Fruit fly (Drosophila melanogaster): ENCODE data around the gene CG5768.

DNA sequence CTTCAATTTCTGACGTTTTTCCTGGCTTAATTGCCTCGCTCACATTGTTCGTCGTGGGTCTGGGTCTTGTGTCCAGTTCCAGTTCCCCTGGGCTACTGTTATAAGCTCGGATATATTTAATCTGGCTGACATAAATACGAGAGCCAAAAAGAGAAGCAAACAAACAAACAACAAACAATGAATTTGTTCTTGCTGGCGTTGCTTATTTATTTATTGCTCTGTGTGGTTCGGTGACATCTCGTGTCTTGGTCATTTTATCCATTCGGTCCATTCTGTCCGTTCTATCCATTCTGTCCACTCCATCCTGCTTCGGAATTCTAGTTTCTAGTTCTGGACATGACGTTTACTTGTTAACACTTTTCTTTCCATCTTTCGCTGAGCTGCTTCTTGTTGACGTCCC is 5.2 kb downstream of the CG5768 start, which contains the start of gene CG17780:
- TF ChIP-seq h (optimal IDR thresholded peaks at IDR 0.05) (no peak), psq (optimal IDR thresholded peaks at IDR 0.05) (no peak), insv (optimal IDR thresholded peaks at IDR 0.05) (no peak), Myc (optimal IDR thresholded peaks at IDR 0.05) (no peak), ttk (optimal IDR thresholded peaks at IDR 0.05) (no peak)
